Worm (Caenorhabditis elegans) whole organism, dauer: ENCODE results near the gene F56H9.2.

Experiments used
- unc-62 ChIP-seq: sonication (generic microtip); optimal IDR thresholded peaks from 2 replicates; lab custom pipeline; 2017; ENCODE audit warnings: missing biosample characterization, missing genetic modification reagents, missing genetic modification characterization

Gene F56H9.2

DNA sequence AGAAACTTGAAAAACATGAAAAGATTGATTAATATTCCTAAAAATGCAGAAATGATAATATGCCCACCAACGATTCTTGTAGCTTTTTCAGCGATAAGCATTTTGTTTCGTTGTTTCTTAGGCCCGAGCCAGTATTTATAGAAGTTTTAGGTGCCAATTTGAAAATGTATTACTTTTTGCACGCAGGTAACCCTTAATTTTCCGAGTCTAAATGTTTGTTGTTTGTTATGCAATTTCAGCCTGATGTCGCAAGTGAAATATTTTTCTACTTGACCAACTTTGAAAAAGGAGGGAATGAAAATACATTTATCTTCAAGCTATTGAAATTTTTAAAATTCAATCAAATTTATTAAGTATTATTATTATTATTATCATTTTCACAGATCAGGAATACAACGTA lies 5.4 kb upstream of the F56H9.2 start, which contains the start of gene srx-113:
TSS of gene srx-113 (minus strand) at position 101 of the 400 bp plus-strand sequence.
- TF ChIP-seq unc-62 (GFP tag; lab: Kevin White, UChicago), result no peak

DNA sequence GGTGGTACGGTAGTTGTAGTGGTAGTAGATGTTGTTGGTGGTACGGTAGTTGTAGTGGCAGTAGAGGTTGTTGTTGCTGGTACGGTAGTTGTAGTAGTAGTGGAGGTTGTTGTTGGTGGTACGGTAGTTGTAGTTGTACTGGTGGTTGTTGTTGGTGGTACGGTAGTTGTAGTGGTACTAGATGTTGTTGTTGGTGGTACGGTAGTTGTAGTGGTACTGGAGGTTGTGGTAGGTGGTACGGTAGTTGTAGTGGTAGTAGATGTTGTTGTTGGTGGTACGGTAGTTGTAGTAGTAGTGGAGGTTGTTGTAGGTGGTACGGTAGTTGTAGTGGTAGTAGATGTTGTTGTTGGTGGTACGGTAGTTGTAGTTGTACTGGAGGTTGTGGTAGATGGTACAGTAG lies 4.4 kb upstream of the F56H9.2 start:
- TF ChIP-seq unc-62 (GFP tag; lab: Kevin White, UChicago), result no peak

DNA sequence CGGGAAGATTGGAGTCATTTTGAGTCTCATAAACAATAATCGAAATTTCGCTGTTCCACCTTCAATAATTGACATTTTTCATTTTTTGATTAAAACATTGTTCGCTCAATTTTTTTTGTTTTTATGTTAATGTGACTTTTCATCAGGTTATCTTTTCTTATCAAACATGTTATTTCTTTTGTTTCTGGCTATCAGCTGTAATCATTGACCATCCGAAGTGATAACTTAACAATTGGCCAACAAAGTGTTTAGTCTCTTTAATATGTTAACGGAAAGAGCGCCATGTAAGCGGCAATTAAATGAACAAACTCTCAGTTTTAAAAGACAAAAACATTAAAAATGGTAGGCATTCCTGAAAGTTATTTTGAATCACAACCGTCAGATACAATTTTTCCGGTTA lies 3.4 kb upstream of the F56H9.2 start:
- no peak for TF ChIP-seq unc-62 (GFP tag; lab: Kevin White, UChicago)

DNA sequence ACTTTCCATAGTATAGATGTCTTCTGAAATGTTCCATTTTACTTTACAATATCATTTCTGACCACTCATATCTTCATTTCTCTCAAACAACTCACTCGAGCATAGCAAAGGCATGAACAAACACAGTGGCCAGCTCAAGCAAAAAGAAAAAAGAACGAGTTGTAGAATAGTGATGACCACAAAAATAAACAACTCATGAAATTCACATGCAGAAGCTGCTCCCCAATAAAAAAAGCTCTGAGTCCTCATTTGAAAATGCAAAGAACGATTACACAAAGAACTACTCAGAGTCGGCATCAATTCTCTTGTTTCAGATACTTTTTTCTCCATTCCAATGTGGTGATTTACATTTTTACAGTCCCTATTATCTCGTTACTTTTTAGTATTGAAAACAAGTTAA lies 2.7 kb upstream of the F56H9.2 start:
- TF ChIP-seq unc-62 (GFP tag; lab: Kevin White, UChicago), result no peak

DNA sequence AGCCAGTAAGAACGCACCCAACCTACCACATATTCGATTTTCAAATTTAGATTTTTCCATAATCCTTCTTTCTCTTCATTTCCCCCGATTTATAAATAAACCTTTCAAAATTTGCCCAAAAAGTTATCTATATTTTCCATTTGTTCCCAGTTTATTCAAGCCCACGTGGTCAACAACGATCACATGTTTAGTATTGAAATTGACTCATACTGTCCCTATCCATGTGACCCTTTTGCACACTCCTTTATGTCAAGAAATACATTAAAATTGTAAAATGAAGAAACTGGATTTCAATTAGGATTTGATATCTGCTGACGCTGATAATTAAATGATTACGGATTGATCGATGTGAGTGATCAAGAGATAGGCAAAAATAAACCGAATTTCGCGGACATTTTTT lies 2.2 kb upstream of the F56H9.2 start:
- no peak for TF ChIP-seq unc-62 (GFP tag; lab: Kevin White, UChicago)

DNA sequence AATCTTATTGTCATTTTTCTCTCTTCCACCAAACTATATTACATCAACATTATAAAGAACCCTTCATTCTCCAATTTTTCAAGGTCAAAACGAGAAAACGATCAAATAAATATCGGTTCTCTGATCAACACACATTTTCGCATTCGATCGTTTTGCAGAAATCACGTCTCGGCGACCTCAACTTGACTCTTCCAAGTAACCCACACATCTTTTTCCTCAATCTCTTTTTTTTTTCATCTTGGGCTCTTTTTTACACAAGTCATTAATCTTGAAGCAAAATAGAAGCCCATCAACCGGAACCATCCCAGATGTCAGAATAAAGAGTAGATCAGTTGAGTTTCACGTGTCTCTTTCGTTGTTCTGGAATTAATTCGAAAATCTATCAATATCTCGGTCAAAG lies 1.2 kb upstream of the F56H9.2 start:
- TF ChIP-seq unc-62 (GFP tag; lab: Kevin White, UChicago), result no peak

DNA sequence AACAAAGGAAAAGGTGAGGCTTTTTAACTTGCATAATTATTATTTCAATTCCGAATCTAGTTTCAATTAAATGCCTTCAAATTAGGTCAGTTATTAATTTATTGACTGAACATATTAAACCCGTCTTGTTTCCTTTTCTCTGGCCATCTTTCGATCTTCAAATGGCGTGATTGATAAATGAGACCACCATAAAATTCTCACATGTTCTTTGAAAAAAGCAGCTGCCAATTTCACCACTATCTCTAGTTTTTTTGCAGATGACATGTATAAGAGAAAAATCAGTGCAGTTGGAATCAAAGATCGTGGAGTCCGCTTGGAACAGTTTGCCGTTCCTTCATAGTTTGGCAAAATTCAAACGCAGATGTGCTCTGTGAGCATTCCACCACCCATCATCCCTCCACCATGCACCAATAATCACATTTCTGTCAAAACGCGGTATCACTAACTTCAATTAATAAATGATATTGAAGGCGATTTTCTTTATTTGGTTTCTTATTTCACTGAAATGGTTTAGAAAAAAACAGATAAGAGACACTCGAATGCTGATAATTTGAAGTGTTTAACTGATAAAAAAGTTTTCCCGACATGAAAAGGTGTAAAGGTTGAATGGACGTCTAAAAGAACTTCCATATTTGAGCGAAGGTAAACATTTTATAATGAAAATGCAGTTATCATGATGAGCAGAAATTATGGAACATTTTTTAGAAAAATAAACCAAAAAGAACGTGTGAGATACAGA lies 470 bp downstream of the F56H9.2 start:
- TF ChIP-seq unc-62 (GFP tag; lab: Kevin White, UChicago), result no peak

DNA sequence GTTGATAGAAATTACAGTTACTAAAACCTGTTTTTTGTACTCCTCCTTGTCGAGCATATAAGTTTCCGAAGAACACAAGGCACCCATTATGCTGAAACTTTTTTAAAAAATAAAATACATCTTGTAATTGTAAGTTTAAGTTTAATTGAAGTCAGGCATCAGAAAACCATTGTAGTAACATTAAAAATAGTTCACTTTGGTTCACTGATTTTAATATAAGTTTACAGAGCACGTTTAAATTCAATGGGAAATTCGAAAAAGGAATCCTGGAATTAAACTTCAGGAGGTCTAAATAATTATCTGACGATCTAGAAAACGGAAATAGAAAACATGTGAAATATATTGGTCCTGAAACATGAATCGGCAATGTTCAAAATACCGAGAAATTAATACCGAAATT lies 2.9 kb downstream of the F56H9.2 start, which contains the start of gene gpa-8:
TSS of gene gpa-8 (minus strand) at position 101 of the 400 bp plus-strand sequence.
- no peak for TF ChIP-seq unc-62 (GFP tag; lab: Kevin White, UChicago)

DNA sequence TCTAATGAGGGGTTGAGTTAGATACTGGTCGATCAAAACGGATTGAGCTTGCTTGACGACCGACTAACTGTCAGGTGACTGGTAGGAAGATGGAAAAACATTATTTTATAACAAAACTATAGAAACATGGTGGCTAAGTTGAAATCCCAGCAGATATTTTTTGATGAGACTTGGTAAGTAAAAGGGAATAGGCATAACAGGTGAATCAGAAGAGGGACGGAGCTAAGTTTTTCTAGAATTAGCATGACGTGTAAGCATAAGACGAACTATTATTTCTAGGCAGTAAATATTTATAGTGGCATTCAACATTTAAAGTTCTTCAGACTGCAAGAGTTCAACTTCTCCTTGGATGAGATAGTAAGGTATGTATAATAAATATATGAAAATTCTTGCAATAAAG lies 7.0 kb downstream of the F56H9.2 start, which contains the start of gene F56H9.8:
TSS of gene F56H9.8 (plus strand) at position 301 of the 400 bp plus-strand sequence.
- no peak for TF ChIP-seq unc-62 (GFP tag; lab: Kevin White, UChicago)

DNA sequence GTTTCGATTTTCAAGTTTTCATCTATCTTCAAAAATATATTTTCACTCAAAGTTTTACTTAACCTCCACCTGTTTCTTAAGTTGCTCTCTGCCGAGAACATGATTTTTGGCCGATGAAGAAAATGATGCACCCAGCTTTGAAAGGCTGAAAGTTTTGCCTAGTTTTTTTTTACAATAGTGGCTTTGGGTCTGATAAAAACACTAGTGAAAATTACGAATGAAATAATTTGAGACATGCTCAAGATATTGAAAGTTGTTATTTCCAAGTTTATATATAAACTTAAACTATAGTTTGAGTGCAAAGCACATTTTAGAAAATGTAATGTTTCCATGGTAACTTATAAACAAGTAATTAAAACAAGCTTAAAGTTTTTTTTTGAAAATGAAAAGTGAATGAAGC lies 11.8 kb downstream of the F56H9.2 start, which contains the start of gene gpa-9:
TSS of gene gpa-9 (minus strand) at position 101 of the 400 bp plus-strand sequence.
- TF ChIP-seq unc-62 (GFP tag; lab: Kevin White, UChicago), result no peak

DNA sequence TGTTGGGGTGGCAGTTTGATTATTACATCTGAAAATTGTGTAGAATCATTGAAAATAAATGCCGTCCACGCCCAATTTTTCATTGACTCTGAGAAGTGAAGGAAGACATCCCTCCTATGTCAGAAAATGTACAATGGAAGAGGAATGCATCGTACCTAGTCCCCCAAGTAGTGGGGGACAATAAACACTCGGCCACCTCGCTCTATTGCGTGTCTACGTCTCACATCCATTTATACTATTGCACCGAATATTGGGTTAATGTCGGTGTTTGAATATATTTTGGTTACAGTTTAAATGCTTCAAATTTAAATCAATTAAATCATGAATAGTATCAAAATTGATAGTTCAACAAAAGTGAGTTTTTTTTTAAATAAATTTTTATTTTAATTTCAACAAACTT lies 12.2 kb downstream of the F56H9.2 start, which contains the start of gene lin-25:
TSS of gene lin-25 (plus strand) at position 290 of the 400 bp plus-strand sequence.
- TF ChIP-seq unc-62 (GFP tag; lab: Kevin White, UChicago), result no peak

DNA sequence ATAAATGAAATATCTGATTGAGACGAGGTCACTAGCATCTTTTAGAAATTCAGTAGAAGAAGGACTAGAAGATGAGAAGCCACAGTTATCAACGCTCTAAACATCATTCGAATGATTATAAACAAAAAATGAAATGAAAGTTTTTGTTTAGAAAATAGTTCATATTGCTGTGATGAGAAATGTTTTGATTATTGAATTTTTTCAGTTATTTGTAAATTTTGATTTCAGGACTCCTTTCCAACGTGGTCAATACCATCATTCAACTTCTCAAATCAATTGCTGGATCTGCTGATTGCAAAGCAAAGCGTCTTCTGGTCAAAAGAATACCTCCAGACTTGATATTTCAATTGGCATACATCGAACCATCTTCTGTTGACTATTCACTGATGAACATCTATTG lies 20.7 kb downstream of the F56H9.2 start, which contains the start of gene W05B10.6:
TSS of gene W05B10.6 (minus strand) at position 101 of the 400 bp plus-strand sequence.
- no peak for TF ChIP-seq unc-62 (GFP tag; lab: Kevin White, UChicago)

DNA sequence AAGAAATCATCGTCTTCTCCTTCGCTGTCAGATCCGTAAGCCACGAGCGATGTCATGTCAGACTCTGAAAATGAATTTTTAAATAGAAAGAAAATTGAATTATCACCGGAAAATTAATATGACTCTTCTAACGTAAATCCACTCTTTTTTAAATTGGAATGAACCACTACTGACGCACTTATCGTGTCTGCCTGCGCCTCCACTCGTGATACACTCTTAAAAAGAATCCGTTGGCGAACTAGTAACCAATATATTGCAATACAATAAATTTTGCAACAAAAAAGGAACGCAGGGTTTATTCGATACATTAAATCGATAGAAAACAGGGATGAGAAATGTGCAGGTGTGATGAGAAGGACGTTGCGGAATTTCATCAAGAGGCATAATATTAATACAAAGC lies 22.0 kb downstream of the F56H9.2 start, which contains the start of gene ccch-3:
TSS of gene ccch-3 (minus strand) at position 262 of the 400 bp plus-strand sequence.
- TF ChIP-seq unc-62 (GFP tag; lab: Kevin White, UChicago), result no peak

DNA sequence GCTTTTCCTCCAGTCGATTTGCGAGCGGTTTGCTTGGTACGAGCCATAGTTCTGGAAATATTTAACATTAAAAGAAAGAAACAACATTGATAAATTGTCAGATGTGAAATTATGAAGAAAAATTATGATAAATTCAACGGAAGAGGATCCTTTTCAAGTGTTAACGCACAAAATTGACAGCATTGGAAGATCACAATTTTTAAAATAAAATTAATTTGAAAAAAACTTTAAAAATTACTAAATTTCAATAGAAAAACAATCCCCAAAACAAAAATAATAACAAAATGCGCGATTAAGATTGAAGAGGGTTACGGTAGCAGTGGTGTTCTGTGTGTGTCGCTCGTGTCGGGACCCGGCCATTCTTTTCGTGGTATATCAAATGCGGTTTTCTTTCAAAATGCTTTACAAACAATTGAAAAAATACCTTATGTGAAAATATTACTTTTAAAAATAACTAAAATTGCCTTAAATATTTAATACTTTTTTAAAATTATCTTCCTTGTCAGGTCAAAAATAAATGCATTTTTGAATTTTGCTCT lies 22.9 kb downstream of the F56H9.2 start, which contains the start of gene his-74:
TSS of gene his-74 (minus strand) at position 51 of the 539 bp plus-strand sequence.
- no peak for TF ChIP-seq unc-62 (GFP tag; lab: Kevin White, UChicago)

DNA sequence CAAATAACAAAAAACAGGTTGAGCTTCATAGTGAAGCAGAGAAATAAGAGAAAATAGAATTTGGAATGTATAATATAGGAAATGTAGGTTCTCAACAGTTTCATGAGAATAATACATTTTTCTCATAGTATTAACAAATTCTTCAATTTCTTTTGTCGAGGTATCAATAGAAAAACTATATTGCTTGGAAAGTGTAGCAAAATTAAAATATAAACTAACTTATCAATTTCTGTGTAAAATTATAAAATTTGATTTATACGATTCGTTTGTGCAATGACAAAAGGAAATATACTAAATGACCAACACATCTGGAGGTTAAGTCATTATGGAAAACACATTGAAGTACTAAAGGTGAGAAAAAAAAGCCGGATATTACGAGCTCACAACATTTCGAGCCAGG lies 24.2 kb downstream of the F56H9.2 start, which contains the start of gene W05B10.3:
TSS of gene W05B10.3 (minus strand) at position 101 of the 400 bp plus-strand sequence.
- no peak for TF ChIP-seq unc-62 (GFP tag; lab: Kevin White, UChicago)

DNA sequence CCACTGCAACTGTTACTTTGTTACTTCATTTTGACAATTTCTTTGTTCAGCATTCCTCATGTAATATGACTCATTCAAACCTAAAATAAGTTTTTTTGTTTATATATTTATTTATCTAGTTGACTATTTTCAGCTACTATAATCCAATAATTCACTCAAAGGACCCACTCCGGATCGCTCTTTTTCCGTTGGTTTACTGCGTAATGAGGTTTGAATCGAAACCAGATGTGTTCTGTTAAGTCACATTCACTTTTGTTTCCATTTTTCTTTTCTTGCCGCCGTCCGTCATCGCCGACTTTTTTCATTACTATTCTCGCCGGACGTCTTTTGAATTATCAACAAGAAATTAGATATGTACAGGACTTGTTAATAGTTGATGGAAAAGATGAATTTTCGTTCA lies 25.9 kb downstream of the F56H9.2 start:
- TF ChIP-seq unc-62 (GFP tag; lab: Kevin White, UChicago), result no peak
